Fruit fly (Drosophila melanogaster) whole organism, embryonic: ENCODE measurements around the gene CG5262.

ENCODE experiments used
- Atf3 ChIP-seq: fragments of 200-800 bp; sonication (Bioruptor generic); optimal IDR thresholded peaks from 3 replicates; lab custom pipeline; 2016; ENCODE audit warnings: missing biosample characterization, missing genetic modification characterization
- BtbVII ChIP-seq: fragments of 200-800 bp; sonication (Bioruptor generic); optimal IDR thresholded peaks from 3 replicates; lab custom pipeline; 2017; ENCODE audit warnings: missing biosample characterization, mild to moderate bottlenecking, missing genetic modification characterization
- CG10959 ChIP-seq: fragments of 200-800 bp; sonication (Bioruptor generic); IDR thresholded peaks from 2 replicates; pipeline ENCODE4 v1.3.6; 2022; ENCODE audit warnings: missing biosample characterization, missing genetic modification characterization
- CG12104 ChIP-seq: fragments of 200-800 bp; sonication (Bioruptor generic); optimal IDR thresholded peaks from 3 replicates; lab custom pipeline; 2016; ENCODE audit warnings: missing biosample characterization, missing genetic modification characterization
- CG13624 ChIP-seq: fragments of 200-800 bp; sonication (Bioruptor generic); optimal IDR thresholded peaks from 2 replicates; lab custom pipeline; 2016; ENCODE audit warnings: missing biosample characterization, missing genetic modification characterization
- CG14860 ChIP-seq: fragments of 200-800 bp; sonication (Bioruptor generic); IDR thresholded peaks from 3 replicates; pipeline ENCODE4 v1.3.6; 2022; ENCODE audit warnings: missing biosample characterization, missing genetic modification characterization; ENCODE audit not compliant: partially characterized antibody
- CG15011 ChIP-seq: fragments of 200-800 bp; sonication (Bioruptor generic); optimal IDR thresholded peaks from 3 replicates; lab custom pipeline; 2018; ENCODE audit warnings: missing biosample characterization, mild to moderate bottlenecking, missing genetic modification characterization
- CG15269 ChIP-seq: fragments of 200-800 bp; sonication (Bioruptor generic); optimal IDR thresholded peaks from 2 replicates; lab custom pipeline; 2018; ENCODE audit warnings: missing biosample characterization, mild to moderate bottlenecking, missing genetic modification characterization, moderate library complexity
- CG17385 ChIP-seq: fragments of 200-800 bp; sonication (Bioruptor generic); optimal IDR thresholded peaks from 3 replicates; lab custom pipeline; 2018; ENCODE audit warnings: missing biosample characterization, mild to moderate bottlenecking, missing genetic modification characterization
- CG17612 ChIP-seq: fragments of 200-800 bp; sonication (Bioruptor generic); IDR thresholded peaks from 2 replicates; pipeline ENCODE4 v1.3.6; 2022; ENCODE audit warnings: missing biosample characterization, missing genetic modification characterization
- CG1792 ChIP-seq: fragments of 200-800 bp; sonication (Bioruptor generic); optimal IDR thresholded peaks from 2 replicates; lab custom pipeline; 2016; ENCODE audit warnings: missing biosample characterization, missing genetic modification characterization
- CG18262 ChIP-seq: fragments of 200-800 bp; optimal IDR thresholded peaks from 3 replicates; lab custom pipeline; 2019; ENCODE audit warnings: missing biosample characterization, mild to moderate bottlenecking, missing genetic modification characterization, moderate library complexity
- CG18599 ChIP-seq: fragments of 200-800 bp; sonication (Bioruptor generic); optimal IDR thresholded peaks from 3 replicates; lab custom pipeline; 2017; ENCODE audit warnings: missing biosample characterization, missing genetic modification characterization, mild to moderate bottlenecking, moderate library complexity, missing genetic modification reagents
- CG18764 ChIP-seq: fragments of 200-800 bp; sonication (Bioruptor generic); optimal IDR thresholded peaks from 3 replicates; lab custom pipeline; 2016; ENCODE audit warnings: missing biosample characterization, missing genetic modification characterization
- CG2120 ChIP-seq: fragments of 200-800 bp; sonication (Bioruptor generic); optimal IDR thresholded peaks from 3 replicates; lab custom pipeline; 2016; ENCODE audit warnings: missing biosample characterization, missing genetic modification characterization
- CG2129 ChIP-seq: fragments of 200-800 bp; sonication (Bioruptor generic); IDR thresholded peaks from 2 replicates; pipeline ENCODE4 v1.3.6; 2022; ENCODE audit warnings: missing biosample characterization, missing genetic modification characterization; ENCODE audit not compliant: partially characterized antibody
- CG2712 ChIP-seq: fragments of 200-800 bp; optimal IDR thresholded peaks from 3 replicates; lab custom pipeline; 2019; ENCODE audit warnings: missing biosample characterization, mild to moderate bottlenecking, missing genetic modification characterization, moderate library complexity
- CG2889 ChIP-seq: fragments of 200-800 bp; sonication (Bioruptor generic); IDR thresholded peaks from 3 replicates; pipeline ENCODE4 v1.3.6; 2022; ENCODE audit warnings: missing biosample characterization, missing genetic modification characterization
- CG31224 ChIP-seq: fragments of 200-800 bp; sonication (Bioruptor generic); IDR thresholded peaks from 2 replicates; pipeline ENCODE4 v1.3.6; 2022; ENCODE audit warnings: missing biosample characterization, missing genetic modification characterization
- CG3163 ChIP-seq: fragments of 200-800 bp; sonication (Bioruptor generic); optimal IDR thresholded peaks from 3 replicates; lab custom pipeline; 2016; ENCODE audit warnings: missing biosample characterization, missing genetic modification characterization
- CG4404 ChIP-seq: fragments of 200-800 bp; sonication (Bioruptor generic); IDR thresholded peaks from 2 replicates; pipeline ENCODE4 v1.3.6; 2022; ENCODE audit warnings: missing biosample characterization, missing genetic modification characterization
- CG7745 ChIP-seq: fragments of 200-800 bp; sonication (Bioruptor generic); optimal IDR thresholded peaks from 2 replicates; lab custom pipeline; 2018; ENCODE audit warnings: missing biosample characterization, mild to moderate bottlenecking, missing genetic modification characterization, moderate library complexity
- CG8089 ChIP-seq: fragments of 200-800 bp; sonication (Bioruptor generic); optimal IDR thresholded peaks from 3 replicates; lab custom pipeline; 2016; ENCODE audit warnings: missing biosample characterization, missing genetic modification characterization
- CG8478 ChIP-seq: fragments of >200 bp; optimal IDR thresholded peaks from 2 replicates; lab custom pipeline; 2018
- CG8924 ChIP-seq: fragments of 200-800 bp; optimal IDR thresholded peaks from 3 replicates; lab custom pipeline; 2019; ENCODE audit warnings: missing biosample characterization, mild to moderate bottlenecking, missing genetic modification characterization, moderate library complexity
- CHES-1-like ChIP-seq: fragments of 200-800 bp; sonication (Bioruptor generic); optimal IDR thresholded peaks from 2 replicates; lab custom pipeline; 2016; ENCODE audit warnings: missing biosample characterization, missing genetic modification characterization
- Fer1 ChIP-seq: fragments of 200-800 bp; sonication (Bioruptor generic); optimal IDR thresholded peaks from 2 replicates; lab custom pipeline; 2017; ENCODE audit warnings: missing biosample characterization, mild to moderate bottlenecking, missing genetic modification characterization
- Fer2 ChIP-seq: fragments of 200-800 bp; sonication (Bioruptor generic); optimal IDR thresholded peaks from 2 replicates; lab custom pipeline; 2018; ENCODE audit warnings: missing biosample characterization, mild to moderate bottlenecking, missing genetic modification characterization, moderate library complexity
- MBD-R2 ChIP-seq: fragments of 200-800 bp; sonication (Bioruptor generic); IDR thresholded peaks from 2 replicates; pipeline ENCODE4 v1.3.6; 2022; ENCODE audit warnings: missing biosample characterization, missing genetic modification characterization
- MTF-1 ChIP-seq: fragments of 200-800 bp; sonication (Bioruptor generic); optimal IDR thresholded peaks from 2 replicates; lab custom pipeline; 2018; ENCODE audit warnings: missing biosample characterization, mild to moderate bottlenecking, missing genetic modification characterization, borderline replicate concordance
- Opbp ChIP-seq: fragments of 200-800 bp; sonication (Bioruptor generic); IDR thresholded peaks from 3 replicates; pipeline ENCODE4 v1.3.6; 2022; ENCODE audit warnings: missing biosample characterization, missing genetic modification characterization; ENCODE audit not compliant: partially characterized antibody
- Usf ChIP-seq: fragments of 200-800 bp; sonication (Bioruptor generic); optimal IDR thresholded peaks from 2 replicates; lab custom pipeline; 2017; ENCODE audit warnings: missing genotype, missing biosample characterization, missing genetic modification characterization
- YL-1 ChIP-seq: fragments of 200-800 bp; sonication (Bioruptor generic); optimal IDR thresholded peaks from 3 replicates; lab custom pipeline; 2017; ENCODE audit warnings: missing biosample characterization, mild to moderate bottlenecking, missing genetic modification characterization
- bcd ChIP-seq: fragments of 200-800 bp; sonication (Bioruptor generic); optimal IDR thresholded peaks from 2 replicates; lab custom pipeline; 2017; ENCODE audit warnings: missing biosample characterization, mild to moderate bottlenecking, missing genetic modification characterization
- caup ChIP-seq: fragments of 200-800 bp; sonication (Bioruptor generic); optimal IDR thresholded peaks from 3 replicates; lab custom pipeline; 2017; ENCODE audit warnings: missing biosample characterization, mild to moderate bottlenecking, missing genetic modification characterization, moderate library complexity; ENCODE audit not compliant: severe bottlenecking
- chif ChIP-seq, 2 experiments: fragments of 200-800 bp; sonication (Bioruptor generic); optimal IDR thresholded peaks; 3 replicates each; lab custom pipeline; 2016; ENCODE audit warnings: missing biosample characterization in 2 of 2, missing genetic modification characterization in 2 of 2
- dimm ChIP-seq: fragments of 200-800 bp; sonication (Bioruptor generic); IDR thresholded peaks from 2 replicates; pipeline ENCODE4 v1.3.6; 2022; ENCODE audit warnings: missing biosample characterization, missing genetic modification characterization
- her ChIP-seq: fragments of 200-800 bp; sonication (Bioruptor generic); optimal IDR thresholded peaks from 2 replicates; lab custom pipeline; 2016; ENCODE audit warnings: missing biosample characterization, missing genetic modification characterization
- hkb ChIP-seq, 2 experiments: fragments of 200-800 bp in 1 of 2; fragments of >200 bp in 1 of 2; sonication (Bioruptor generic) in 1 of 2; IDR thresholded peaks in 1 of 2; optimal IDR thresholded peaks in 1 of 2; 2 replicates each; pipeline versions ENCODE4 v1.3.6 to Lab custom; 2017 to 2022; ENCODE audit warnings: missing biosample characterization in 1 of 2, missing genetic modification characterization in 1 of 2
- ken ChIP-seq: fragments of 200-800 bp; sonication (Bioruptor generic); IDR thresholded peaks from 3 replicates; pipeline ENCODE4 v1.3.6; 2022; ENCODE audit warnings: missing biosample characterization, missing genetic modification characterization
- knrl ChIP-seq: fragments of 200-800 bp; sonication (Bioruptor generic); IDR thresholded peaks from 3 replicates; pipeline ENCODE4 v1.3.6; 2022; ENCODE audit warnings: missing biosample characterization, missing genetic modification characterization; ENCODE audit not compliant: partially characterized antibody
- lab ChIP-seq: fragments of 200-800 bp; sonication (Bioruptor generic); optimal IDR thresholded peaks from 3 replicates; lab custom pipeline; 2017; ENCODE audit warnings: missing biosample characterization, missing genetic modification characterization, mild to moderate bottlenecking, moderate library complexity, missing genetic modification reagents
- pita ChIP-seq: fragments of 200-800 bp; sonication (Bioruptor generic); optimal IDR thresholded peaks from 2 replicates; lab custom pipeline; 2017; ENCODE audit warnings: missing biosample characterization, mild to moderate bottlenecking, missing genetic modification characterization
- scrt ChIP-seq: fragments of 200-800 bp; sonication (Bioruptor generic); optimal IDR thresholded peaks from 2 replicates; lab custom pipeline; 2018; ENCODE audit warnings: missing biosample characterization, mild to moderate bottlenecking, missing genetic modification characterization, moderate library complexity
- seq ChIP-seq: fragments of 200-800 bp; sonication (Bioruptor generic); IDR thresholded peaks from 2 replicates; pipeline ENCODE4 v1.3.6; 2022; ENCODE audit warnings: missing biosample characterization, missing genetic modification characterization
- sima ChIP-seq: fragments of 200-800 bp; sonication (Bioruptor generic); optimal IDR thresholded peaks from 2 replicates; lab custom pipeline; 2016; ENCODE audit warnings: missing biosample characterization, missing genetic modification characterization
- sisA ChIP-seq: fragments of 200-800 bp; sonication (Bioruptor generic); IDR thresholded peaks from 2 replicates; pipeline ENCODE4 v1.3.6; 2022; ENCODE audit warnings: missing biosample characterization, missing genetic modification characterization
- sob ChIP-seq: fragments of 200-800 bp; sonication (Bioruptor generic); IDR thresholded peaks from 2 replicates; pipeline ENCODE4 v1.3.6; 2022; ENCODE audit warnings: missing biosample characterization, missing genetic modification characterization
- tio ChIP-seq: fragments of 200-800 bp; sonication (Bioruptor generic); optimal IDR thresholded peaks from 2 replicates; lab custom pipeline; 2017; ENCODE audit warnings: missing biosample characterization, missing genetic modification characterization, inconsistent platforms
- usp ChIP-seq: fragments of >200 bp; optimal IDR thresholded peaks from 2 replicates; lab custom pipeline; 2017; ENCODE audit warnings: missing biosample characterization, missing genetic modification characterization
- wor ChIP-seq: fragments of 200-800 bp; sonication (Bioruptor generic); IDR thresholded peaks from 2 replicates; pipeline ENCODE4 v1.3.6; 2022; ENCODE audit warnings: missing biosample characterization, missing genetic modification characterization
- yki ChIP-seq: fragments of >200 bp; optimal IDR thresholded peaks from 3 replicates; lab custom pipeline; 2018

CG5262 gene

DNA sequence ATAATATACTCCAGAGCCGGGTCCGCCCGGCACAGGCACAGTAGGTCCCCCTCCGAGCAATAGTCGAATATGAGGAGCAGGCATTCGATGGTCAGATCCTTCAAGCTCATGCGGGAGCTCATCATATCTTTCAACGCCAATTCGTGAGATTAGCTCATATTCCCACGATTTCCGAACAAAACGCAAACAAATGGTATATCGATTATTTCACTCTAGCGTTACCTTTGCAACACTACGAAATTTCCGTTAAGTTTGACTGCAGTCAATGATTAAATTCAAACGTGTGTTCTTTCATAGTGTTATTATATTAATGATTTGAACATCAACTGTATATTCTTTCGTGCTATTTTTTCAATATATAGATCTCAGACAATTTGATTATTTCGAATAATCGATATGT lies 36.9 kb downstream of the CG5262 start, which contains the start of gene CG33969 (continued):
- TF ChIP-seq CG2120 (GFP tag; lab: Kevin White, UChicago) (peak; percentile 16), seq (no peak), CG15269 (tag; lab: Kevin White, UChicago) (no peak), her (GFP tag; lab: Kevin White, UChicago) (peak; percentile 37), hkb (optimal IDR thresholded peaks at IDR 0.05; lab: Kevin White, UChicago) (no peak), hkb (GFP tag; IDR thresholded peaks at IDR 0.05; lab: Robert Waterston, UW) (no peak), YL-1 (GFP tag; lab: Kevin White, UChicago) (peak; percentile 58), CG4404 (GFP tag; lab: Robert Waterston, UW) (no peak), CG8089 (GFP tag; lab: Kevin White, UChicago) (no peak), CG8478 (lab: Kevin White, UChicago) (no peak), CHES-1-like (GFP tag; lab: Kevin White, UChicago) (no peak), usp (GFP tag; lab: Kevin White, UChicago) (no peak), BtbVII (GFP tag; lab: Kevin White, UChicago) (no peak), sob (GFP tag; lab: Robert Waterston, UW) (no peak), MBD-R2 (GFP tag; lab: Robert Waterston, UW) (peak; percentile 63), CG12104 (GFP tag; lab: Kevin White, UChicago) (no peak), scrt (no peak), dimm (no peak), Atf3 (GFP tag; lab: Kevin White, UChicago) (no peak), lab (GFP tag; lab: Kevin White, UChicago) (peak; percentile 3), CG7745 (tag; lab: Kevin White, UChicago) (no peak), wor (GFP tag; lab: Robert Waterston, UW) (no peak), pita (GFP tag; lab: Kevin White, UChicago) (no peak), CG13624 (GFP tag; lab: Kevin White, UChicago) (no peak), tio (GFP tag; lab: Kevin White, UChicago) (no peak), CG2129 (GFP tag; lab: Robert Waterston, UW) (no peak), Usf (GFP tag; lab: Kevin White, UChicago) (no peak), knrl (GFP tag; lab: Robert Waterston, UW) (no peak), ken (GFP tag; lab: Robert Waterston, UW) (no peak), CG31224 (GFP tag; lab: Robert Waterston, UW) (no peak), CG17385 (GFP tag; lab: Kevin White, UChicago) (no peak), CG17612 (GFP tag; lab: Robert Waterston, UW) (no peak), chif (GFP tag; optimal IDR thresholded peaks at IDR 0.05; lab: Kevin White, UChicago) (no peak), bcd (GFP tag; lab: Kevin White, UChicago) (no peak), Fer1 (no peak), MTF-1 (GFP tag; lab: Kevin White, UChicago) (no peak), CG15011 (GFP tag; lab: Kevin White, UChicago) (no peak), CG18262 (tag; lab: Kevin White, UChicago) (no peak), CG18599 (GFP tag; lab: Kevin White, UChicago) (no peak), CG2712 (tag; lab: Kevin White, UChicago) (no peak), sisA (GFP tag; lab: Robert Waterston, UW) (no peak), CG1792 (GFP tag; lab: Kevin White, UChicago) (no peak), CG14860 (GFP tag; lab: Robert Waterston, UW) (no peak), yki (no peak), sima (GFP tag; lab: Kevin White, UChicago) (no peak), Opbp (no peak; the same call in 2 of the 3 replicates), Fer2 (no peak), CG3163 (GFP tag; lab: Kevin White, UChicago) (no peak), CG2889 (GFP tag; lab: Robert Waterston, UW) (no peak), caup (GFP tag; lab: Kevin White, UChicago) (no peak), CG10959 (GFP tag; lab: Robert Waterston, UW) (no peak), CG18764 (no peak), CG8924 (tag; lab: Kevin White, UChicago) (no peak)
